Fruit fly (Drosophila melanogaster) whole organism: ENCODE measurements around the gene RpL7-like.

ENCODE experiments used
- EcR ChIP-seq, 2 experiments: fragments of >200 bp; optimal IDR thresholded peaks; 2 replicates each; lab custom pipeline; 2017; ENCODE audit warnings: missing biosample characterization in 2 of 2, missing genetic modification characterization in 2 of 2, missing genetic modification reagents in 2 of 2
- pan ChIP-seq: fragments of >200 bp; optimal IDR thresholded peaks from 2 replicates; lab custom pipeline; 2017
- usp ChIP-seq: fragments of >200 bp; optimal IDR thresholded peaks from 2 replicates; lab custom pipeline; 2017; ENCODE audit warnings: missing biosample characterization, missing genetic modification characterization, mixed read lengths

- no peak for TF ChIP-seq pan (lab: Kevin White, UChicago)
- TF ChIP-seq usp = no peak
- TF ChIP-seq EcR (GFP tag; optimal IDR thresholded peaks at IDR 0.05; lab: Kevin White, UChicago) = no peak
Observed at dm6 chr2L:12048723-12049122, 7.4 kb upstream of the RpL7-like start, which contains the start of gene Plzf.
